Worm (Caenorhabditis elegans): Measurements from ENCODE around the gene kin-26.

DNA sequence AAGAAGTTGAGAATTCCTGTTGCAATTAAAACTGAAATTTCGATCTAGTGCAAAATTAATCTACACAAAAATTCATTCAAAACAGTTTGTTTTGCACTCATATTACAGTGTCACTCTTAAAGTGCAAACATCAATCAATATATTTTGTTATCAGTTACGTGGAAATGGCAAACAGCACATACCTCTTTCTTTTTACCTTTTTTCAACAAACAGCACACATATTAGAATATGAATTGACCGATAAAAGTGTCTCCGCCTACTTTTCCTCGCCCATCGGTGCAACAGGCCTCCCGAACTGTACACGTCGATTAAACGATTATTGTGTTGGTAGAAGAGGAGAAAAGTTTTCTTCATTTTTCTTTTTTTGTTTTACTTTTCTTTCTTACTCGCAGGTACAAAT is 36.5 kb downstream of the kin-26 start:
- TF ChIP-seq ceh-28 (tag; optimal IDR thresholded peaks at IDR 0.05): peak; percentile 45
- TF ChIP-seq nfya-1 (tag; optimal IDR thresholded peaks at IDR 0.05; ENCODE audit: insufficient read depth): no peak
- TF ChIP-seq aly-2 (tag; optimal IDR thresholded peaks at IDR 0.05): no peak
- no peak for TF ChIP-seq egl-27 (tag; optimal IDR thresholded peaks at IDR 0.05)
- TF ChIP-seq ZK546.5 (tag; optimal IDR thresholded peaks at IDR 0.05): no peak
- TF ChIP-seq jun-1 (tag; optimal IDR thresholded peaks at IDR 0.05): no peak
- peak; percentile 50 for TF ChIP-seq pha-4 (tag; optimal IDR thresholded peaks at IDR 0.05)
- no peak for TF ChIP-seq nhr-67 (tag; optimal IDR thresholded peaks at IDR 0.05)
- TF ChIP-seq lin-39 (tag; optimal IDR thresholded peaks at IDR 0.05): no peak

All from whole organism, L3 larva.